Fruit fly (Drosophila melanogaster) whole organism, embryonic: ENCODE data around the gene obst-F.

ENCODE experiments used
- Adf1 ChIP-seq: fragments of 200-800 bp; sonication (Bioruptor generic); IDR thresholded peaks from 2 replicates; pipeline ENCODE4 v1.3.6; 2022; ENCODE audit warnings: missing biosample characterization, missing genetic modification characterization
- B-H1 ChIP-seq: fragments of 200-800 bp; sonication (Bioruptor generic); IDR thresholded peaks from 3 replicates; pipeline ENCODE4 v1.3.6; 2022; ENCODE audit warnings: missing biosample characterization, missing genetic modification characterization
- Blimp-1 ChIP-seq: fragments of 200-800 bp; sonication (Bioruptor generic); optimal IDR thresholded peaks from 3 replicates; lab custom pipeline; 2018; ENCODE audit warnings: missing biosample characterization, missing genetic modification characterization, mild to moderate bottlenecking, moderate library complexity, missing genetic modification reagents
- C15 ChIP-seq: fragments of 200-800 bp; sonication (Bioruptor generic); IDR thresholded peaks from 3 replicates; pipeline ENCODE4 v1.3.6; 2022; ENCODE audit warnings: missing biosample characterization, missing genetic modification characterization
- CG10321 ChIP-seq: fragments of 200-800 bp; sonication (Bioruptor generic); IDR thresholded peaks from 2 replicates; pipeline ENCODE4 v1.3.6; 2022; ENCODE audit warnings: missing biosample characterization, missing genetic modification characterization
- CG10543 ChIP-seq: fragments of 200-800 bp; sonication (Bioruptor generic); optimal IDR thresholded peaks from 3 replicates; lab custom pipeline; 2017; ENCODE audit warnings: missing biosample characterization, mild to moderate bottlenecking, missing genetic modification characterization, moderate library complexity
- CG11560 ChIP-seq: fragments of 200-800 bp; sonication (Bioruptor generic); IDR thresholded peaks from 3 replicates; pipeline ENCODE4 v1.3.6; 2022; ENCODE audit warnings: missing biosample characterization, missing genetic modification characterization
- CG12236 ChIP-seq: fragments of 200-800 bp; sonication (Bioruptor generic); optimal IDR thresholded peaks from 2 replicates; lab custom pipeline; 2016; ENCODE audit warnings: missing biosample characterization, missing genetic modification characterization
- CG12299 ChIP-seq: fragments of 200-800 bp; sonication (Bioruptor generic); optimal IDR thresholded peaks from 2 replicates; lab custom pipeline; 2018; ENCODE audit warnings: missing biosample characterization, mild to moderate bottlenecking, missing genetic modification characterization
- CG13624 ChIP-seq: fragments of 200-800 bp; sonication (Bioruptor generic); optimal IDR thresholded peaks from 2 replicates; lab custom pipeline; 2016; ENCODE audit warnings: missing biosample characterization, missing genetic modification characterization
- CG14710 ChIP-seq: fragments of 200-800 bp; sonication (Bioruptor generic); optimal IDR thresholded peaks from 3 replicates; lab custom pipeline; 2019; ENCODE audit warnings: missing biosample characterization, mild to moderate bottlenecking, missing genetic modification characterization, moderate library complexity
- CG15696 ChIP-seq: fragments of 200-800 bp; sonication (Bioruptor generic); optimal IDR thresholded peaks from 2 replicates; lab custom pipeline; 2019; ENCODE audit warnings: missing biosample characterization, mild to moderate bottlenecking, missing genetic modification characterization, moderate library complexity
- CG16815 ChIP-seq: fragments of 200-800 bp; sonication (Bioruptor generic); optimal IDR thresholded peaks from 3 replicates; lab custom pipeline; 2017; ENCODE audit warnings: missing biosample characterization, mild to moderate bottlenecking, missing genetic modification characterization
- CG17186 ChIP-seq: fragments of 200-800 bp; sonication (Bioruptor generic); optimal IDR thresholded peaks from 3 replicates; lab custom pipeline; 2017; ENCODE audit warnings: missing biosample characterization, missing genetic modification reagents, missing genetic modification characterization
- CG18599 ChIP-seq: fragments of 200-800 bp; sonication (Bioruptor generic); optimal IDR thresholded peaks from 3 replicates; lab custom pipeline; 2017; ENCODE audit warnings: missing biosample characterization, missing genetic modification characterization, mild to moderate bottlenecking, moderate library complexity, missing genetic modification reagents
- CG2129 ChIP-seq: fragments of 200-800 bp; sonication (Bioruptor generic); IDR thresholded peaks from 2 replicates; pipeline ENCODE4 v1.3.6; 2022; ENCODE audit warnings: missing biosample characterization, missing genetic modification characterization; ENCODE audit not compliant: partially characterized antibody
- CG30020 ChIP-seq: fragments of 200-800 bp; optimal IDR thresholded peaks from 2 replicates; lab custom pipeline; 2019; ENCODE audit warnings: missing biosample characterization, mild to moderate bottlenecking, missing genetic modification characterization, moderate library complexity
- CG3065 ChIP-seq: fragments of 200-800 bp; sonication (Bioruptor generic); optimal IDR thresholded peaks from 2 replicates; lab custom pipeline; 2016; ENCODE audit warnings: missing biosample characterization, missing genetic modification characterization
- CG32767 ChIP-seq: fragments of 200-800 bp; sonication (Bioruptor generic); IDR thresholded peaks from 2 replicates; pipeline ENCODE4 v1.3.6; 2022; ENCODE audit warnings: missing biosample characterization, missing genetic modification characterization
- CG3838 ChIP-seq: fragments of 200-800 bp; sonication (Bioruptor generic); optimal IDR thresholded peaks from 3 replicates; lab custom pipeline; 2016; ENCODE audit warnings: missing biosample characterization, missing genetic modification characterization
- CG4424 ChIP-seq: fragments of 200-800 bp; sonication (Bioruptor generic); optimal IDR thresholded peaks from 3 replicates; lab custom pipeline; 2016; ENCODE audit warnings: missing biosample characterization, missing genetic modification characterization
- CG8359 ChIP-seq: fragments of 200-800 bp; sonication (Bioruptor generic); optimal IDR thresholded peaks from 2 replicates; lab custom pipeline; 2017; ENCODE audit warnings: missing biosample characterization, mild to moderate bottlenecking, missing genetic modification characterization, borderline replicate concordance
- CG8478 ChIP-seq: fragments of >200 bp; optimal IDR thresholded peaks from 2 replicates; lab custom pipeline; 2018
- CG9727 ChIP-seq: fragments of 200-800 bp; sonication (Bioruptor generic); optimal IDR thresholded peaks from 3 replicates; lab custom pipeline; 2017; ENCODE audit warnings: missing biosample characterization, mild to moderate bottlenecking, missing genetic modification characterization
- CTCF ChIP-seq: fragments of 200-800 bp; sonication (Bioruptor generic); optimal IDR thresholded peaks from 2 replicates; lab custom pipeline; 2017; ENCODE audit warnings: missing biosample characterization, mild to moderate bottlenecking, missing genetic modification characterization, moderate library complexity
- CrebB ChIP-seq: fragments of 200-800 bp; sonication (Bioruptor generic); optimal IDR thresholded peaks from 3 replicates; lab custom pipeline; 2018; ENCODE audit warnings: missing biosample characterization, mild to moderate bottlenecking, missing genetic modification characterization
- D19A ChIP-seq: fragments of 200-800 bp; optimal IDR thresholded peaks from 3 replicates; lab custom pipeline; 2019; ENCODE audit warnings: missing biosample characterization, mild to moderate bottlenecking, missing genetic modification characterization, moderate library complexity
- Fer1 ChIP-seq: fragments of 200-800 bp; sonication (Bioruptor generic); optimal IDR thresholded peaks from 2 replicates; lab custom pipeline; 2017; ENCODE audit warnings: missing biosample characterization, mild to moderate bottlenecking, missing genetic modification characterization
- Hr51 ChIP-seq, 2 experiments: fragments of 200-800 bp; sonication (Bioruptor generic); optimal IDR thresholded peaks; 2 replicates in 1 of 2; 3 replicates in 1 of 2; lab custom pipeline; 2016 to 2018; ENCODE audit warnings: missing biosample characterization in 2 of 2, missing genetic modification characterization in 2 of 2, mild to moderate bottlenecking in 1 of 2, moderate library complexity in 1 of 2
- Med ChIP-seq: fragments of 200-800 bp; sonication (Bioruptor generic); peaks from one replicate; lab custom pipeline; 2016; ENCODE audit warnings: missing biosample characterization, missing genetic modification characterization, mild to moderate bottlenecking, inconsistent platforms, moderate library complexity
- Oaz ChIP-seq: fragments of 200-800 bp; sonication (Bioruptor generic); IDR thresholded peaks from 2 replicates; pipeline ENCODE4 v1.3.6; 2022; ENCODE audit warnings: missing biosample characterization, missing genetic modification characterization
- Sox102F ChIP-seq: fragments of 200-800 bp; sonication (Bioruptor generic); optimal IDR thresholded peaks from 2 replicates; lab custom pipeline; 2018; ENCODE audit warnings: missing biosample characterization, mild to moderate bottlenecking, missing genetic modification characterization, moderate library complexity
- Xbp1 ChIP-seq: fragments of 200-800 bp; sonication (Bioruptor generic); optimal IDR thresholded peaks from 3 replicates; lab custom pipeline; 2016; ENCODE audit warnings: missing biosample characterization, mild to moderate bottlenecking, missing genetic modification characterization
- YL-1 ChIP-seq: fragments of 200-800 bp; sonication (Bioruptor generic); optimal IDR thresholded peaks from 3 replicates; lab custom pipeline; 2017; ENCODE audit warnings: missing biosample characterization, mild to moderate bottlenecking, missing genetic modification characterization
- al ChIP-seq: fragments of 200-800 bp; sonication (Bioruptor generic); IDR thresholded peaks from 2 replicates; pipeline ENCODE4 v1.3.6; 2022; ENCODE audit warnings: missing biosample characterization, missing genetic modification characterization
- ato ChIP-seq: fragments of 200-800 bp; sonication (Bioruptor generic); IDR thresholded peaks from 2 replicates; pipeline ENCODE4 v1.3.6; 2022; ENCODE audit warnings: missing biosample characterization, missing genetic modification characterization; ENCODE audit not compliant: partially characterized antibody
- btn ChIP-seq: fragments of 200-800 bp; sonication (Bioruptor generic); optimal IDR thresholded peaks from 2 replicates; lab custom pipeline; 2016; ENCODE audit warnings: missing biosample characterization, missing genetic modification characterization
- chn ChIP-seq: fragments of 200-800 bp; sonication (Bioruptor generic); optimal IDR thresholded peaks from 2 replicates; lab custom pipeline; 2016; ENCODE audit warnings: missing biosample characterization, missing genetic modification characterization
- dan ChIP-seq: fragments of 200-800 bp; sonication (Bioruptor generic); IDR thresholded peaks from 2 replicates; pipeline ENCODE4 v1.3.6; 2022; ENCODE audit warnings: missing biosample characterization, missing genetic modification characterization
- danr ChIP-seq: fragments of 200-800 bp; sonication (Bioruptor generic); IDR thresholded peaks from 2 replicates; pipeline ENCODE4 v1.3.6; 2022; ENCODE audit warnings: missing biosample characterization, missing genetic modification characterization
- dysf ChIP-seq: fragments of 200-800 bp; sonication (Bioruptor generic); IDR thresholded peaks from 3 replicates; pipeline ENCODE4 v1.3.6; 2022; ENCODE audit warnings: missing biosample characterization, missing genetic modification characterization
- fd3F ChIP-seq: fragments of 200-800 bp; sonication (Bioruptor generic); optimal IDR thresholded peaks from 2 replicates; lab custom pipeline; 2018; ENCODE audit warnings: missing biosample characterization, mild to moderate bottlenecking, missing genetic modification characterization, moderate library complexity
- fu2 ChIP-seq: fragments of 200-800 bp; sonication (Bioruptor generic); optimal IDR thresholded peaks from 2 replicates; lab custom pipeline; 2016; ENCODE audit warnings: missing biosample characterization, missing genetic modification characterization
- kah ChIP-seq: fragments of 200-800 bp; sonication (Bioruptor generic); optimal IDR thresholded peaks from 2 replicates; lab custom pipeline; 2018; ENCODE audit warnings: missing biosample characterization, mild to moderate bottlenecking, missing genetic modification characterization
- sc ChIP-seq, 3 experiments: fragments of >200 bp in 2 of 3; fragments of 200-800 bp in 1 of 3; sonication (Bioruptor generic) in 1 of 3; optimal IDR thresholded peaks; 2 replicates in 2 of 3; 3 replicates in 1 of 3; lab custom pipeline; 2017; ENCODE audit warnings: mild to moderate bottlenecking in 1 of 3, missing biosample characterization in 1 of 3, missing genetic modification characterization in 1 of 3, missing genetic modification reagents in 1 of 3
- scrt ChIP-seq: fragments of 200-800 bp; sonication (Bioruptor generic); optimal IDR thresholded peaks from 2 replicates; lab custom pipeline; 2018; ENCODE audit warnings: missing biosample characterization, mild to moderate bottlenecking, missing genetic modification characterization, moderate library complexity
- sim ChIP-seq: fragments of 200-800 bp; sonication (Bioruptor generic); IDR thresholded peaks from 2 replicates; pipeline ENCODE4 v1.3.6; 2022; ENCODE audit warnings: missing biosample characterization, missing genetic modification characterization
- slou ChIP-seq: fragments of 200-800 bp; sonication (Bioruptor generic); optimal IDR thresholded peaks from 3 replicates; lab custom pipeline; 2016; ENCODE audit warnings: missing biosample characterization, missing genetic modification characterization
- trh ChIP-seq: fragments of 200-800 bp; sonication (Bioruptor generic); optimal IDR thresholded peaks from 2 replicates; lab custom pipeline; 2016; ENCODE audit warnings: missing biosample characterization, missing genetic modification characterization
- twi ChIP-seq: fragments of 200-800 bp; optimal IDR thresholded peaks from 2 replicates; lab custom pipeline; 2019; ENCODE audit warnings: missing biosample characterization, mild to moderate bottlenecking, missing genetic modification characterization, moderate library complexity
- zfh1 ChIP-seq: fragments of 200-800 bp; sonication (Bioruptor generic); IDR thresholded peaks from 3 replicates; pipeline ENCODE4 v1.3.6; 2022; ENCODE audit warnings: missing biosample characterization, missing genetic modification characterization

Gene obst-F

DNA sequence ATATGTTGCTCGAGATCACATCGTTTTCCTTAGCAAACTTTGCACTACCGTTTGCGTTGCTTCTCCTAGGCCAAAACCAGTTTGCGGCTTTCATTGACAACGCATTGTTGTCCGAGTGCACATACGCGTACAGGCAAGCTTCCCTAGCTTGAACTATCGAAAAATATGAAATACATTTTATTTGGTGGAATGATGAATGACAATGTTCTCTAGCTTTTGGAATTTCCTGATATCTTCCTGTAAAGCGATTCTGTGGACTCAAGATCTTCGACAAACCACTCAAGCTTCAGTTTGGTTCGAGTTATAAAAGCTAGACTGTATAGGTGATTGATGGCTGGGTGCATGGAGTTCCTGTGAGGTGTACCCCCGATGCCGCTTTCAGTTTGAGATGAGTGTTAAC is 5.6 kb downstream of the obst-F start (continued):
- no peak for TF ChIP-seq twi (tag; lab: Kevin White, UChicago)
- TF ChIP-seq CG16815 = peak; percentile 0
- TF ChIP-seq zfh1 (GFP tag; lab: Robert Waterston, UW) = peak; percentile 73; the same call in 2 of the 3 replicates
- no peak for TF ChIP-seq YL-1 (GFP tag; lab: Kevin White, UChicago)
- peak; percentile 71 for TF ChIP-seq Blimp-1 (GFP tag; lab: Kevin White, UChicago)
- TF ChIP-seq CG32767 (GFP tag; lab: Robert Waterston, UW) = peak; percentile 45; the same call in 1 of the 2 replicates
- TF ChIP-seq sc (optimal IDR thresholded peaks at IDR 0.05; lab: Kevin White, UChicago) = no peak
- peak; percentile 4 for TF ChIP-seq sc (GFP tag; optimal IDR thresholded peaks at IDR 0.05; lab: Kevin White, UChicago)
- TF ChIP-seq CG8478 (lab: Kevin White, UChicago) = no peak
- peak; percentile 75 for TF ChIP-seq dysf (GFP tag; lab: Robert Waterston, UW)
- TF ChIP-seq CG2129 = no peak
- TF ChIP-seq Fer1 = no peak
- TF ChIP-seq fu2 (GFP tag; lab: Kevin White, UChicago) = no peak
- peak; percentile 25 for TF ChIP-seq CG12236 (GFP tag; lab: Kevin White, UChicago)
- TF ChIP-seq slou (GFP tag; lab: Kevin White, UChicago) = no peak
- peak; percentile 87 for TF ChIP-seq Med (GFP tag; lab: Kevin White, UChicago)
- no peak for TF ChIP-seq CG17186 (GFP tag; lab: Kevin White, UChicago)
- no peak for TF ChIP-seq CG12299
- no peak for TF ChIP-seq CG10543
- peak; percentile 66 for TF ChIP-seq CG4424 (GFP tag; lab: Kevin White, UChicago)
- TF ChIP-seq sim (GFP tag; lab: Robert Waterston, UW) = no peak
- TF ChIP-seq CTCF (GFP tag; lab: Kevin White, UChicago) = no peak
- TF ChIP-seq ato (GFP tag; lab: Robert Waterston, UW) = no peak
- no peak for TF ChIP-seq scrt
- TF ChIP-seq al (GFP tag; lab: Robert Waterston, UW) = 0 out of 2 replicates have a peak, but pooled peaks have one; percentile 15
- no peak for TF ChIP-seq CrebB (tag; lab: Kevin White, UChicago)
- TF ChIP-seq CG15696 = peak; percentile 1
- peak; percentile 43 for TF ChIP-seq btn
- no peak for TF ChIP-seq danr (GFP tag; lab: Robert Waterston, UW)
- peak; percentile 63 for TF ChIP-seq D19A
- peak; percentile 28 for TF ChIP-seq CG8359 (GFP tag; lab: Kevin White, UChicago)
- TF ChIP-seq trh (GFP tag; lab: Kevin White, UChicago) = no peak
- TF ChIP-seq B-H1 = peak; percentile 50; the same call in 2 of the 3 replicates
- no peak for TF ChIP-seq kah
- no peak for TF ChIP-seq C15 (GFP tag; lab: Robert Waterston, UW)
- peak; percentile 41 for TF ChIP-seq CG3065 (GFP tag; lab: Kevin White, UChicago)
- peak; percentile 79 for TF ChIP-seq Sox102F (GFP tag; lab: Kevin White, UChicago)
- TF ChIP-seq CG18599 (GFP tag; lab: Kevin White, UChicago) = peak; percentile 25
- TF ChIP-seq CG9727 (GFP tag; lab: Kevin White, UChicago) = peak; percentile 31
- peak; percentile 53 for TF ChIP-seq CG14710 (tag; lab: Kevin White, UChicago)
- TF ChIP-seq CG11560 (tag; lab: Robert Waterston, UW) = no peak
- peak; percentile 66 for TF ChIP-seq Xbp1 (GFP tag; lab: Kevin White, UChicago)
- peak; percentile 9 for TF ChIP-seq CG13624 (GFP tag; lab: Kevin White, UChicago)
- TF ChIP-seq Adf1 (GFP tag; lab: Robert Waterston, UW) = no peak
- TF ChIP-seq CG3838 (GFP tag; lab: Kevin White, UChicago) = no peak
- TF ChIP-seq dan (GFP tag; lab: Robert Waterston, UW) = no peak
- peak; percentile 40 for TF ChIP-seq chn (GFP tag; lab: Kevin White, UChicago)
- no peak for TF ChIP-seq fd3F
- no peak for TF ChIP-seq CG30020 (tag; lab: Kevin White, UChicago)
- TF ChIP-seq Hr51 (GFP tag; optimal IDR thresholded peaks at IDR 0.05; lab: Kevin White, UChicago) = peak in 1 of 2 experiments; percentile 66
- TF ChIP-seq CG10321 (GFP tag; lab: Robert Waterston, UW) = no peak
- no peak for TF ChIP-seq Oaz (GFP tag; lab: Robert Waterston, UW)
